Fruit fly (Drosophila melanogaster) whole organism, embryonic: Measurements from ENCODE around the gene bwa.

Experiments used
- Bgb ChIP-seq: fragments of 200-800 bp; sonication (Bioruptor generic); IDR thresholded peaks from 2 replicates; pipeline ENCODE4 v1.3.6; 2022; ENCODE audit warnings: missing biosample characterization, missing genetic modification characterization; ENCODE audit not compliant: partially characterized antibody
- CG10654 ChIP-seq: fragments of 200-800 bp; sonication (Bioruptor generic); optimal IDR thresholded peaks from 2 replicates; lab custom pipeline; 2016; ENCODE audit warnings: missing biosample characterization, missing genetic modification characterization
- CG10959 ChIP-seq: fragments of 200-800 bp; sonication (Bioruptor generic); IDR thresholded peaks from 2 replicates; pipeline ENCODE4 v1.3.6; 2022; ENCODE audit warnings: missing biosample characterization, missing genetic modification characterization
- CG14014 ChIP-seq: fragments of 200-800 bp; sonication (Bioruptor generic); IDR thresholded peaks from 2 replicates; pipeline ENCODE4 v1.3.6; 2022; ENCODE audit warnings: missing biosample characterization, missing genetic modification characterization
- CG15514 ChIP-seq: fragments of 200-800 bp; sonication (Bioruptor generic); optimal IDR thresholded peaks from 3 replicates; lab custom pipeline; 2017; ENCODE audit warnings: missing biosample characterization, missing genetic modification characterization, mild to moderate bottlenecking, moderate library complexity, missing genetic modification reagents
- CG1647 ChIP-seq: fragments of 200-800 bp; sonication (Bioruptor generic); optimal IDR thresholded peaks from 3 replicates; lab custom pipeline; 2016; ENCODE audit warnings: missing biosample characterization, missing genetic modification characterization
- CG17186 ChIP-seq: fragments of 200-800 bp; sonication (Bioruptor generic); optimal IDR thresholded peaks from 3 replicates; lab custom pipeline; 2017; ENCODE audit warnings: missing biosample characterization, missing genetic modification reagents, missing genetic modification characterization
- CG18011 ChIP-seq: fragments of 200-800 bp; sonication (Bioruptor generic); optimal IDR thresholded peaks from 2 replicates; lab custom pipeline; 2017; ENCODE audit warnings: missing biosample characterization, missing genetic modification characterization, mild to moderate bottlenecking, moderate library complexity, missing genotype
- CG18619 ChIP-seq: fragments of 200-800 bp; sonication (Bioruptor generic); optimal IDR thresholded peaks from 3 replicates; lab custom pipeline; 2017; ENCODE audit warnings: missing biosample characterization, mild to moderate bottlenecking, missing genetic modification characterization
- CG2120 ChIP-seq: fragments of 200-800 bp; sonication (Bioruptor generic); optimal IDR thresholded peaks from 3 replicates; lab custom pipeline; 2016; ENCODE audit warnings: missing biosample characterization, missing genetic modification characterization
- CG33557 ChIP-seq: fragments of 200-800 bp; sonication (Bioruptor generic); optimal IDR thresholded peaks from 2 replicates; lab custom pipeline; 2019; ENCODE audit warnings: missing biosample characterization, mild to moderate bottlenecking, missing genetic modification characterization, moderate library complexity
- CG34224 ChIP-seq: fragments of 200-800 bp; sonication (Bioruptor generic); IDR thresholded peaks from 3 replicates; pipeline ENCODE4 v1.3.6; 2022; ENCODE audit warnings: missing biosample characterization, missing genetic modification characterization; ENCODE audit not compliant: partially characterized antibody
- CG3995 ChIP-seq: fragments of 200-800 bp; sonication (Bioruptor generic); optimal IDR thresholded peaks from 3 replicates; lab custom pipeline; 2016; ENCODE audit warnings: missing biosample characterization, missing genetic modification characterization
- CG43689 ChIP-seq: fragments of 200-800 bp; sonication (Bioruptor generic); IDR thresholded peaks from 2 replicates; pipeline ENCODE4 v1.3.6; 2022; ENCODE audit warnings: missing biosample characterization, missing genetic modification characterization
- CG5180 ChIP-seq: fragments of 200-800 bp; sonication (Bioruptor generic); optimal IDR thresholded peaks from 3 replicates; lab custom pipeline; 2017; ENCODE audit warnings: missing biosample characterization, missing genetic modification characterization, mild to moderate bottlenecking, moderate library complexity, missing genetic modification reagents
- CG6854 ChIP-seq: fragments of 200-800 bp; sonication (Bioruptor generic); optimal IDR thresholded peaks from 3 replicates; lab custom pipeline; 2017; ENCODE audit warnings: missing biosample characterization, mild to moderate bottlenecking, missing genetic modification characterization
- CG8290 ChIP-seq, 3 experiments: fragments of 200-800 bp; sonication (Bioruptor generic); optimal IDR thresholded peaks; 2 replicates each; lab custom pipeline; 2016 to 2019; ENCODE audit warnings: missing biosample characterization in 3 of 3, missing genetic modification characterization in 3 of 3, mild to moderate bottlenecking in 2 of 3, moderate library complexity in 1 of 3
- CG8924 ChIP-seq: fragments of 200-800 bp; optimal IDR thresholded peaks from 3 replicates; lab custom pipeline; 2019; ENCODE audit warnings: missing biosample characterization, mild to moderate bottlenecking, missing genetic modification characterization, moderate library complexity
- CG8944 ChIP-seq: fragments of 200-800 bp; sonication (Bioruptor generic); optimal IDR thresholded peaks from 3 replicates; lab custom pipeline; 2016; ENCODE audit warnings: missing biosample characterization, missing genetic modification characterization
- CG9609 ChIP-seq: fragments of 200-800 bp; sonication (Bioruptor generic); optimal IDR thresholded peaks from 3 replicates; lab custom pipeline; 2016; ENCODE audit warnings: missing biosample characterization, missing genetic modification characterization
- CG9817 ChIP-seq: fragments of 200-800 bp; sonication (Bioruptor generic); optimal IDR thresholded peaks from 2 replicates; lab custom pipeline; 2018; ENCODE audit warnings: missing biosample characterization, mild to moderate bottlenecking, missing genetic modification characterization, moderate library complexity
- CG9876 ChIP-seq: fragments of 200-800 bp; sonication (Bioruptor generic); optimal IDR thresholded peaks from 2 replicates; lab custom pipeline; 2016; ENCODE audit warnings: missing biosample characterization, missing genetic modification characterization
- Chrac-16 ChIP-seq: fragments of 200-800 bp; sonication (Bioruptor generic); optimal IDR thresholded peaks from 3 replicates; lab custom pipeline; 2016; ENCODE audit warnings: missing biosample characterization, missing genetic modification characterization
- Dp ChIP-seq: fragments of 200-800 bp; sonication (Bioruptor generic); optimal IDR thresholded peaks from 2 replicates; lab custom pipeline; 2018; ENCODE audit warnings: missing biosample characterization, mild to moderate bottlenecking, missing genetic modification characterization, moderate library complexity
- Hr51 ChIP-seq, 2 experiments: fragments of 200-800 bp; sonication (Bioruptor generic); optimal IDR thresholded peaks; 2 replicates in 1 of 2; 3 replicates in 1 of 2; lab custom pipeline; 2016 to 2018; ENCODE audit warnings: missing biosample characterization in 2 of 2, missing genetic modification characterization in 2 of 2, mild to moderate bottlenecking in 1 of 2, moderate library complexity in 1 of 2
- MESR4 ChIP-seq: fragments of 200-800 bp; sonication (Bioruptor generic); optimal IDR thresholded peaks from 2 replicates; lab custom pipeline; 2018; ENCODE audit warnings: missing biosample characterization, mild to moderate bottlenecking, missing genetic modification characterization, moderate library complexity
- MTF-1 ChIP-seq: fragments of 200-800 bp; sonication (Bioruptor generic); optimal IDR thresholded peaks from 2 replicates; lab custom pipeline; 2018; ENCODE audit warnings: missing biosample characterization, mild to moderate bottlenecking, missing genetic modification characterization, borderline replicate concordance
- Mrtf ChIP-seq: fragments of 200-800 bp; sonication (Bioruptor generic); IDR thresholded peaks from 3 replicates; pipeline ENCODE4 v1.3.6; 2022; ENCODE audit warnings: missing biosample characterization, missing genetic modification characterization
- NC2β ChIP-seq: fragments of 200-800 bp; sonication (Bioruptor generic); optimal IDR thresholded peaks from 2 replicates; lab custom pipeline; 2016; ENCODE audit warnings: missing biosample characterization, missing genetic modification characterization
- Nf-YB ChIP-seq: fragments of 200-800 bp; sonication (Bioruptor generic); optimal IDR thresholded peaks from 3 replicates; lab custom pipeline; 2019; ENCODE audit warnings: missing biosample characterization, mild to moderate bottlenecking, missing genetic modification characterization, moderate library complexity
- Optix ChIP-seq: fragments of 200-800 bp; sonication (Bioruptor generic); IDR thresholded peaks from 3 replicates; pipeline ENCODE4 v1.3.6; 2022; ENCODE audit warnings: missing biosample characterization, missing genetic modification characterization
- Pdp1 ChIP-seq, 2 experiments: fragments of 200-800 bp; sonication (Bioruptor generic); optimal IDR thresholded peaks; 3 replicates each; lab custom pipeline; 2016; ENCODE audit warnings: missing biosample characterization in 2 of 2, missing genetic modification characterization in 2 of 2, mild to moderate bottlenecking in 1 of 2, moderate library complexity in 1 of 2
- Sry-β ChIP-seq: fragments of 200-800 bp; sonication (Bioruptor generic); optimal IDR thresholded peaks from 2 replicates; lab custom pipeline; 2018; ENCODE audit warnings: missing biosample characterization, mild to moderate bottlenecking, missing genetic modification characterization, moderate library complexity
- Sry-δ ChIP-seq: fragments of 200-800 bp; sonication (Bioruptor generic); optimal IDR thresholded peaks from 2 replicates; lab custom pipeline; 2016; ENCODE audit warnings: missing biosample characterization, missing genetic modification characterization
- Xbp1 ChIP-seq: fragments of 200-800 bp; sonication (Bioruptor generic); optimal IDR thresholded peaks from 3 replicates; lab custom pipeline; 2016; ENCODE audit warnings: missing biosample characterization, mild to moderate bottlenecking, missing genetic modification characterization
- aop ChIP-seq: fragments of 200-800 bp; sonication (Bioruptor generic); IDR thresholded peaks from 2 replicates; pipeline ENCODE4 v1.3.6; 2022; ENCODE audit warnings: missing biosample characterization, missing genetic modification characterization
- bbx ChIP-seq: fragments of 200-800 bp; sonication (Bioruptor generic); IDR thresholded peaks from 2 replicates; pipeline ENCODE4 v1.3.6; 2022; ENCODE audit warnings: missing biosample characterization, missing genetic modification characterization; ENCODE audit not compliant: partially characterized antibody
- br ChIP-seq: fragments of >200 bp; optimal IDR thresholded peaks from 2 replicates; lab custom pipeline; 2017
- cas ChIP-seq: fragments of 200-800 bp; sonication (Bioruptor generic); IDR thresholded peaks from 2 replicates; pipeline ENCODE4 v1.3.6; 2022; ENCODE audit warnings: missing biosample characterization, missing genetic modification characterization
- cato ChIP-seq: fragments of 200-800 bp; sonication (Bioruptor generic); optimal IDR thresholded peaks from 2 replicates; lab custom pipeline; 2016; ENCODE audit warnings: missing biosample characterization, missing genetic modification characterization, borderline replicate concordance
- fru ChIP-seq: fragments of >200 bp; optimal IDR thresholded peaks from 2 replicates; lab custom pipeline; 2017
- lilli ChIP-seq: fragments of 200-800 bp; sonication (Bioruptor generic); optimal IDR thresholded peaks from 3 replicates; lab custom pipeline; 2016; ENCODE audit warnings: missing biosample characterization, missing genetic modification characterization
- pho ChIP-seq: fragments of 200-800 bp; sonication (Bioruptor generic); optimal IDR thresholded peaks from 2 replicates; lab custom pipeline; 2016; ENCODE audit warnings: missing biosample characterization, missing genetic modification characterization
- phol ChIP-seq: fragments of 200-800 bp; sonication (Bioruptor generic); optimal IDR thresholded peaks from 3 replicates; lab custom pipeline; 2018; ENCODE audit warnings: missing biosample characterization, mild to moderate bottlenecking, missing genetic modification characterization, moderate library complexity
- pzg ChIP-seq: fragments of 200-800 bp; sonication (Bioruptor generic); optimal IDR thresholded peaks from 3 replicates; lab custom pipeline; 2018; ENCODE audit warnings: missing biosample characterization, mild to moderate bottlenecking, missing genetic modification characterization, moderate library complexity
- sima ChIP-seq: fragments of 200-800 bp; sonication (Bioruptor generic); optimal IDR thresholded peaks from 2 replicates; lab custom pipeline; 2016; ENCODE audit warnings: missing biosample characterization, missing genetic modification characterization
- tin ChIP-seq: fragments of 200-800 bp; sonication (Bioruptor generic); optimal IDR thresholded peaks from 3 replicates; lab custom pipeline; 2016; ENCODE audit warnings: missing biosample characterization, missing genetic modification characterization
- ttk ChIP-seq: fragments of 200-800 bp; sonication (Bioruptor generic); IDR thresholded peaks from 2 replicates; pipeline ENCODE4 v2.1.2; 2022; ENCODE audit warnings: missing biosample characterization, missing genetic modification characterization
- vnd ChIP-seq: fragments of 200-800 bp; sonication (Bioruptor generic); IDR thresholded peaks from 3 replicates; pipeline ENCODE4 v1.3.6; 2022; ENCODE audit warnings: missing biosample characterization, missing genetic modification characterization; ENCODE audit not compliant: partially characterized antibody
- vvl ChIP-seq: fragments of 200-800 bp; sonication (Bioruptor generic); IDR thresholded peaks from 2 replicates; pipeline ENCODE4 v1.3.6; 2022; ENCODE audit warnings: missing biosample characterization, missing genetic modification characterization

The bwa gene

dm6 chr2L:20093794-20094193 is 27.6 kb downstream of the bwa start, which contains the start of the genes Taf13 and nesd (continued):
- TF ChIP-seq CG8944 (no peak), Xbp1 (GFP tag; lab: Kevin White, UChicago) (peak; percentile 39), CG9817 (tag; lab: Kevin White, UChicago) (peak; percentile 47), CG34224 (GFP tag; lab: Robert Waterston, UW) (peak; percentile 73), CG15514 (GFP tag; lab: Kevin White, UChicago) (peak; percentile 65), pho (GFP tag; lab: Kevin White, UChicago) (peak; percentile 24), Hr51 (GFP tag; optimal IDR thresholded peaks at IDR 0.05; lab: Kevin White, UChicago) (peak; percentile 25 to 40), CG9876 (GFP tag; lab: Kevin White, UChicago) (no peak), CG18619 (peak; percentile 1), cas (no peak), Pdp1 (GFP tag; optimal IDR thresholded peaks at IDR 0.05; lab: Kevin White, UChicago) (peak; percentile 14 to 40), MTF-1 (GFP tag; lab: Kevin White, UChicago) (no peak), Bgb (GFP tag; lab: Robert Waterston, UW) (peak; percentile 53), sima (GFP tag; lab: Kevin White, UChicago) (no peak), CG3995 (GFP tag; lab: Kevin White, UChicago) (peak; percentile 39), bbx (GFP tag; lab: Robert Waterston, UW) (peak; percentile 48), phol (tag; lab: Kevin White, UChicago) (peak; percentile 64), CG9609 (GFP tag; lab: Kevin White, UChicago) (peak; percentile 0), tin (GFP tag; lab: Kevin White, UChicago) (peak; percentile 30), CG10654 (GFP tag; lab: Kevin White, UChicago) (no peak), Chrac-16 (peak; percentile 11), CG2120 (GFP tag; lab: Kevin White, UChicago) (peak; percentile 68), CG10959 (GFP tag; lab: Robert Waterston, UW) (no peak), CG14014 (GFP tag; lab: Robert Waterston, UW) (no peak), aop (GFP tag; lab: Robert Waterston, UW) (no peak), cato (GFP tag; lab: Kevin White, UChicago) (no peak), pzg (peak; percentile 76), fru (lab: Kevin White, UChicago) (no peak), vnd (GFP tag; lab: Robert Waterston, UW) (peak; percentile 78), Nf-YB (GFP tag; lab: Kevin White, UChicago) (no peak), CG5180 (GFP tag; lab: Kevin White, UChicago) (no peak), Mrtf (GFP tag; lab: Robert Waterston, UW) (no peak), CG33557 (peak; percentile 30), CG43689 (GFP tag; lab: Robert Waterston, UW) (no peak), Sry-β (GFP tag; lab: Kevin White, UChicago) (peak; percentile 96), Optix (GFP tag; lab: Robert Waterston, UW) (no peak), CG8924 (tag; lab: Kevin White, UChicago) (peak; percentile 19), CG6854 (GFP tag; lab: Kevin White, UChicago) (no peak), Dp (GFP tag; lab: Kevin White, UChicago) (peak; percentile 85), CG8290 (GFP tag; optimal IDR thresholded peaks at IDR 0.05; lab: Kevin White, UChicago) (peak; percentile 53), CG8290 (tag; optimal IDR thresholded peaks at IDR 0.05; lab: Kevin White, UChicago) (peak in 1 of 2 experiments; percentile 32), ttk (GFP tag; lab: Robert Waterston, UW) (no peak), br (no peak), CG17186 (peak; percentile 71), Sry-δ (GFP tag; lab: Kevin White, UChicago) (peak; percentile 69), CG1647 (GFP tag; lab: Kevin White, UChicago) (no peak), NC2β (GFP tag; lab: Kevin White, UChicago) (no peak), MESR4 (GFP tag; lab: Kevin White, UChicago) (no peak), CG18011 (GFP tag; lab: Kevin White, UChicago) (peak; percentile 9), lilli (GFP tag; lab: Kevin White, UChicago) (peak; percentile 62), vvl (GFP tag; lab: Robert Waterston, UW) (peak; percentile 16; the same call in 1 of the 2 replicates)
